Fruit fly (Drosophila melanogaster): ENCODE data around the gene Grip.

The Grip gene

dm6 chrX:5968094-5968723 is 2.1 kb downstream of the Grip start:
- TF ChIP-seq insv (optimal IDR thresholded peaks at IDR 0.05) (no peak), psq (optimal IDR thresholded peaks at IDR 0.05) (no peak), Myc (optimal IDR thresholded peaks at IDR 0.05) (no peak), h (optimal IDR thresholded peaks at IDR 0.05) (no peak), Sin3A (optimal IDR thresholded peaks at IDR 0.05) (no peak), ttk (optimal IDR thresholded peaks at IDR 0.05) (no peak)

dm6 chrX:5969860-5970665 is 4.0 kb downstream of the Grip start:
- TF ChIP-seq insv (optimal IDR thresholded peaks at IDR 0.05) (no peak), psq (optimal IDR thresholded peaks at IDR 0.05) (no peak), ttk (optimal IDR thresholded peaks at IDR 0.05) (no peak), Myc (optimal IDR thresholded peaks at IDR 0.05) (no peak), Sin3A (optimal IDR thresholded peaks at IDR 0.05) (no peak), h (optimal IDR thresholded peaks at IDR 0.05) (no peak)

- no peak for TF ChIP-seq h (optimal IDR thresholded peaks at IDR 0.05)
- TF ChIP-seq insv (optimal IDR thresholded peaks at IDR 0.05): no peak
Observed at dm6 chrX:5970666-5971057, 4.6 kb downstream of the Grip start.

- TF ChIP-seq Myc (optimal IDR thresholded peaks at IDR 0.05): no peak
- TF ChIP-seq ttk (optimal IDR thresholded peaks at IDR 0.05): no peak
- TF ChIP-seq psq (optimal IDR thresholded peaks at IDR 0.05): no peak
- TF ChIP-seq insv (optimal IDR thresholded peaks at IDR 0.05): no peak
- TF ChIP-seq h (optimal IDR thresholded peaks at IDR 0.05): no peak
- TF ChIP-seq Sin3A (optimal IDR thresholded peaks at IDR 0.05): no peak
Observed at dm6 chrX:5972030-5972429, 6.0 kb downstream of the Grip start.

dm6 chrX:5973389-5974025 is 7.4 kb downstream of the Grip start:
- TF ChIP-seq psq (optimal IDR thresholded peaks at IDR 0.05) (no peak), Myc (optimal IDR thresholded peaks at IDR 0.05) (no peak), Sin3A (optimal IDR thresholded peaks at IDR 0.05) (no peak), ttk (optimal IDR thresholded peaks at IDR 0.05) (no peak), insv (optimal IDR thresholded peaks at IDR 0.05) (no peak), h (optimal IDR thresholded peaks at IDR 0.05) (no peak)

dm6 chrX:5974358-5975143 is 8.5 kb downstream of the Grip start:
- no peak for TF ChIP-seq Myc (optimal IDR thresholded peaks at IDR 0.05)
- TF ChIP-seq ttk (optimal IDR thresholded peaks at IDR 0.05): no peak

dm6 chrX:5977113-5977512 is 11.0 kb downstream of the Grip start:
- TF ChIP-seq insv (optimal IDR thresholded peaks at IDR 0.05) (no peak), h (optimal IDR thresholded peaks at IDR 0.05) (no peak), psq (optimal IDR thresholded peaks at IDR 0.05) (no peak), Myc (optimal IDR thresholded peaks at IDR 0.05) (no peak), Sin3A (optimal IDR thresholded peaks at IDR 0.05) (no peak), ttk (optimal IDR thresholded peaks at IDR 0.05) (no peak)

- TF ChIP-seq insv (optimal IDR thresholded peaks at IDR 0.05) (no peak), Myc (optimal IDR thresholded peaks at IDR 0.05) (no peak), ttk (optimal IDR thresholded peaks at IDR 0.05) (no peak), h (optimal IDR thresholded peaks at IDR 0.05) (no peak), Sin3A (optimal IDR thresholded peaks at IDR 0.05) (no peak), psq (optimal IDR thresholded peaks at IDR 0.05) (no peak)
Observed at dm6 chrX:5977769-5978168, 11.7 kb downstream of the Grip start.

dm6 chrX:5980883-5981282 is 14.8 kb downstream of the Grip start:
- no peak for TF ChIP-seq Sin3A (optimal IDR thresholded peaks at IDR 0.05)
- TF ChIP-seq psq (optimal IDR thresholded peaks at IDR 0.05): no peak

- TF ChIP-seq Sin3A (optimal IDR thresholded peaks at IDR 0.05) (no peak), insv (optimal IDR thresholded peaks at IDR 0.05) (no peak), ttk (optimal IDR thresholded peaks at IDR 0.05) (no peak), h (optimal IDR thresholded peaks at IDR 0.05) (no peak), psq (optimal IDR thresholded peaks at IDR 0.05) (no peak), Myc (optimal IDR thresholded peaks at IDR 0.05) (no peak)
Observed at dm6 chrX:5981410-5981809, 15.3 kb downstream of the Grip start.

dm6 chrX:5983390-5983789 is 17.3 kb downstream of the Grip start:
- TF ChIP-seq Myc (optimal IDR thresholded peaks at IDR 0.05) (no peak), ttk (optimal IDR thresholded peaks at IDR 0.05) (no peak), h (optimal IDR thresholded peaks at IDR 0.05) (no peak), psq (optimal IDR thresholded peaks at IDR 0.05) (no peak), Sin3A (optimal IDR thresholded peaks at IDR 0.05) (no peak)

- no peak for TF ChIP-seq Myc (optimal IDR thresholded peaks at IDR 0.05)
- no peak for TF ChIP-seq ttk (optimal IDR thresholded peaks at IDR 0.05)
- TF ChIP-seq psq (optimal IDR thresholded peaks at IDR 0.05): no peak
- no peak for TF ChIP-seq insv (optimal IDR thresholded peaks at IDR 0.05)
- no peak for TF ChIP-seq Sin3A (optimal IDR thresholded peaks at IDR 0.05)
- no peak for TF ChIP-seq h (optimal IDR thresholded peaks at IDR 0.05)
Observed at dm6 chrX:5987362-5987761, 21.3 kb downstream of the Grip start.

All from Kc167 (cell line).